Worm (Caenorhabditis elegans) whole organism, L4 larva: ENCODE results near the gene sym-3.

ENCODE experiments used
- F10B5.3 ChIP-seq: sonication (generic microtip); optimal IDR thresholded peaks from 2 replicates; lab custom pipeline; 2016; ENCODE audit warnings: mild to moderate bottlenecking, missing genetic modification characterization, missing compliant biosample characterization
- F26F4.8 ChIP-seq: fragments of 200-800 bp; sonication (Bioruptor generic); conservative IDR thresholded peaks from 2 replicates; pipeline ENCODE4 v1.3.6; 2022; ENCODE audit warnings: missing genetic modification characterization, missing compliant biosample characterization
- F44E2.7 ChIP-seq: fragments of 200-800 bp; sonication (Bioruptor generic); IDR thresholded peaks from 2 replicates; pipeline ENCODE4 v2.1.2; 2022; ENCODE audit warnings: missing genetic modification characterization, missing compliant biosample characterization
- R02D3.7 ChIP-seq: fragments of 150-350 bp; sonication (generic microtip); optimal IDR thresholded peaks from 3 replicates; lab custom pipeline; 2014; ENCODE audit warnings: missing biosample characterization, missing genetic modification characterization
- T20F7.1 ChIP-seq: fragments of 200-800 bp; sonication (Bioruptor generic); optimal IDR thresholded peaks from 2 replicates; lab custom pipeline; 2018; ENCODE audit warnings: mild to moderate bottlenecking, missing genetic modification characterization, missing compliant biosample characterization
- Y105C5A.15 ChIP-seq: fragments of 200-800 bp; sonication (Bioruptor generic); IDR thresholded peaks from 2 replicates; pipeline ENCODE4 v1.3.6; 2022; ENCODE audit warnings: missing genetic modification characterization, missing compliant biosample characterization
- Y48G9A.11 ChIP-seq: fragments of 200-800 bp; sonication (Bioruptor generic); IDR thresholded peaks from 2 replicates; pipeline ENCODE4 v1.3.6; 2022; ENCODE audit warnings: missing genetic modification reagents, missing genetic modification characterization, missing compliant biosample characterization
- Y5F2A.4 ChIP-seq: fragments of 200-800 bp; sonication (Bioruptor generic); optimal IDR thresholded peaks from 2 replicates; lab custom pipeline; 2018; ENCODE audit warnings: mild to moderate bottlenecking, missing genetic modification characterization, missing compliant biosample characterization
- aha-1 ChIP-seq: fragments of 150-350 bp; peaks from one replicate; lab custom pipeline; 2014; ENCODE audit warnings: missing biosample characterization, missing genetic modification characterization
- ama-1 ChIP-seq: fragments of 150-350 bp; optimal IDR thresholded peaks from 2 replicates; lab custom pipeline; 2014; ENCODE audit warnings: inconsistent platforms, mixed read lengths
- attf-4 ChIP-seq: sonication (generic microtip); optimal IDR thresholded peaks from 3 replicates; lab custom pipeline; 2017; ENCODE audit warnings: missing biosample characterization, missing genetic modification characterization
- ceh-20 ChIP-seq: fragments of 200-800 bp; sonication (Bioruptor generic); IDR thresholded peaks from 2 replicates; pipeline ENCODE4 v1.3.6; 2022; ENCODE audit warnings: missing genetic modification reagents, missing genetic modification characterization, missing compliant biosample characterization
- ceh-28 ChIP-seq: fragments of 150-350 bp; optimal IDR thresholded peaks from 2 replicates; lab custom pipeline; 2014; ENCODE audit warnings: missing biosample characterization, missing genetic modification reagents, missing genetic modification characterization
- ceh-44 ChIP-seq: fragments of 200-800 bp; sonication (Bioruptor generic); IDR thresholded peaks from 2 replicates; pipeline ENCODE4 v1.3.6; 2022; ENCODE audit warnings: missing genetic modification reagents, missing genetic modification characterization, missing compliant biosample characterization
- ceh-82 ChIP-seq: sonication (generic microtip); optimal IDR thresholded peaks from 2 replicates; lab custom pipeline; 2017; ENCODE audit warnings: missing biosample characterization, missing genetic modification characterization
- ctbp-1 ChIP-seq: fragments of 200-800 bp; sonication (Bioruptor generic); IDR thresholded peaks from 2 replicates; pipeline ENCODE4 v1.3.6; 2022; ENCODE audit warnings: missing genetic modification reagents, missing genetic modification characterization, missing compliant biosample characterization
- daf-16 ChIP-seq, 3 experiments: sonication (generic microtip); optimal IDR thresholded peaks; 2 replicates each; lab custom pipeline; 2016 to 2017; ENCODE audit warnings: missing genetic modification characterization in 3 of 3, missing genetic modification reagents in 3 of 3, mild to moderate bottlenecking in 2 of 3, missing compliant biosample characterization in 2 of 3, missing biosample characterization in 1 of 3, moderate library complexity in 1 of 3
- daf-8 ChIP-seq: fragments of 200-800 bp; sonication (Bioruptor generic); IDR thresholded peaks from 2 replicates; pipeline ENCODE4 v1.3.6; 2022; ENCODE audit warnings: missing genetic modification characterization, missing compliant biosample characterization
- dmd-6 ChIP-seq: fragments of 200-800 bp; sonication (Bioruptor generic); IDR thresholded peaks from 2 replicates; pipeline ENCODE4 v1.3.6; 2022; ENCODE audit warnings: missing genetic modification reagents, missing genetic modification characterization, missing compliant biosample characterization
- duxl-1 ChIP-seq: sonication (generic microtip); optimal IDR thresholded peaks from 2 replicates; lab custom pipeline; 2016; ENCODE audit warnings: mild to moderate bottlenecking, missing genetic modification characterization, moderate library complexity, missing compliant biosample characterization; ENCODE audit not compliant: poor library complexity
- egl-27 ChIP-seq: sonication (generic microtip); optimal IDR thresholded peaks from 3 replicates; lab custom pipeline; 2017; ENCODE audit warnings: missing biosample characterization, missing genetic modification reagents, missing genetic modification characterization
- egl-43 ChIP-seq: fragments of 200-800 bp; sonication (Bioruptor generic); IDR thresholded peaks from 2 replicates; pipeline ENCODE4 v1.3.6; 2022; ENCODE audit warnings: missing genetic modification reagents, missing genetic modification characterization, missing compliant biosample characterization
- hlh-30 ChIP-seq: sonication (generic microtip); optimal IDR thresholded peaks from 2 replicates; lab custom pipeline; 2017; ENCODE audit warnings: antibody characterized with exemption, mild to moderate bottlenecking, missing genetic modification characterization, missing compliant biosample characterization; ENCODE audit not compliant: insufficient read depth
- hmg-1.1 ChIP-seq: fragments of 200-800 bp; sonication (Bioruptor generic); IDR thresholded peaks from 2 replicates; pipeline ENCODE4 v1.3.6; 2022; ENCODE audit warnings: missing genetic modification reagents, missing genetic modification characterization, missing compliant biosample characterization
- lim-7 ChIP-seq: fragments of 200-800 bp; sonication (Bioruptor generic); IDR thresholded peaks from 2 replicates; pipeline ENCODE4 v1.3.6; 2022; ENCODE audit warnings: missing genetic modification characterization, missing compliant biosample characterization
- lin-1 ChIP-seq: fragments of 200-800 bp; sonication (Bioruptor generic); IDR thresholded peaks from 2 replicates; pipeline ENCODE4 v1.3.6; 2022; ENCODE audit warnings: missing genetic modification reagents, missing genetic modification characterization, missing compliant biosample characterization
- lin-38 ChIP-seq: fragments of 200-800 bp; sonication (Bioruptor generic); IDR thresholded peaks from 2 replicates; pipeline ENCODE4 v1.3.6; 2022; ENCODE audit warnings: missing genetic modification reagents, missing genetic modification characterization, missing compliant biosample characterization
- lir-3 ChIP-seq: sonication (generic microtip); optimal IDR thresholded peaks from 2 replicates; lab custom pipeline; 2016; ENCODE audit warnings: mild to moderate bottlenecking, missing genetic modification characterization, missing compliant biosample characterization
- lsy-2 ChIP-seq, 2 experiments: fragments of 150-350 bp in 1 of 2; sonication (generic microtip) in 1 of 2; optimal IDR thresholded peaks; 2 replicates each; lab custom pipeline; 2014 to 2017; ENCODE audit warnings: missing biosample characterization in 2 of 2, missing genetic modification characterization in 2 of 2
- mdl-1 ChIP-seq, 2 experiments: fragments of 150-350 bp in 1 of 2; sonication (generic microtip) in 1 of 2; optimal IDR thresholded peaks; 2 replicates each; lab custom pipeline; 2014 to 2017; ENCODE audit warnings: missing biosample characterization in 2 of 2, missing genetic modification characterization in 2 of 2
- mep-1 ChIP-seq: fragments of 150-350 bp; sonication (generic microtip); optimal IDR thresholded peaks from 3 replicates; lab custom pipeline; 2014; ENCODE audit warnings: missing biosample characterization, missing genetic modification characterization
- mes-2 ChIP-seq: sonication (generic microtip); optimal IDR thresholded peaks from 2 replicates; lab custom pipeline; 2016; ENCODE audit warnings: missing genotype, mild to moderate bottlenecking, missing genetic modification characterization, missing compliant biosample characterization; ENCODE audit not compliant: poor library complexity, severe bottlenecking
- mxl-3 ChIP-seq: fragments of 200-800 bp; sonication (Bioruptor generic); optimal IDR thresholded peaks from 2 replicates; lab custom pipeline; 2018; ENCODE audit warnings: mild to moderate bottlenecking, missing genetic modification characterization, missing compliant biosample characterization
- nhr-102 ChIP-seq: sonication (generic microtip); optimal IDR thresholded peaks from 2 replicates; lab custom pipeline; 2016; ENCODE audit warnings: mild to moderate bottlenecking, missing genetic modification characterization, moderate library complexity, missing compliant biosample characterization
- nhr-11 ChIP-seq: fragments of 150-350 bp; optimal IDR thresholded peaks from 2 replicates; lab custom pipeline; 2014; ENCODE audit warnings: missing biosample characterization, missing genetic modification characterization
- nhr-28 ChIP-seq: fragments of 150-350 bp; optimal IDR thresholded peaks from 2 replicates; lab custom pipeline; 2014; ENCODE audit warnings: missing biosample characterization, missing genetic modification characterization
- nhr-42 ChIP-seq: fragments of 200-800 bp; sonication (Bioruptor generic); IDR thresholded peaks from 2 replicates; pipeline ENCODE4 v1.3.6; 2022; ENCODE audit warnings: missing genetic modification characterization, missing compliant biosample characterization
- pqm-1 ChIP-seq: sonication (generic microtip); optimal IDR thresholded peaks from 2 replicates; lab custom pipeline; 2017; ENCODE audit warnings: missing biosample characterization, missing genetic modification characterization
- saeg-2 ChIP-seq: fragments of 200-800 bp; sonication (Bioruptor generic); IDR thresholded peaks from 2 replicates; pipeline ENCODE4 v1.3.6; 2022; ENCODE audit warnings: missing genetic modification reagents, missing genetic modification characterization, missing compliant biosample characterization
- sdz-12 ChIP-seq: fragments of 200-800 bp; sonication (Bioruptor generic); optimal IDR thresholded peaks from 2 replicates; lab custom pipeline; 2018; ENCODE audit warnings: mild to moderate bottlenecking, missing genetic modification characterization, missing compliant biosample characterization
- spr-1 ChIP-seq: sonication (generic microtip); optimal IDR thresholded peaks from 2 replicates; lab custom pipeline; 2016; ENCODE audit warnings: mild to moderate bottlenecking, missing genetic modification characterization, missing compliant biosample characterization
- tag-97 ChIP-seq: fragments of 200-800 bp; sonication (Bioruptor generic); IDR thresholded peaks from 2 replicates; pipeline ENCODE4 v1.3.6; 2022; ENCODE audit warnings: missing genetic modification characterization, missing compliant biosample characterization
- unc-130 ChIP-seq: sonication (generic microtip); optimal IDR thresholded peaks from 2 replicates; lab custom pipeline; 2016; ENCODE audit warnings: missing genetic modification reagents, missing genetic modification characterization, missing compliant biosample characterization
- unc-39 ChIP-seq: sonication (generic microtip); optimal IDR thresholded peaks from 2 replicates; lab custom pipeline; 2017; ENCODE audit warnings: missing biosample characterization, missing genetic modification characterization
- unc-62 ChIP-seq, 3 experiments: fragments of 150-350 bp in 1 of 3; sonication (generic microtip); optimal IDR thresholded peaks in 2 of 3; peaks in 1 of 3; 1 replicate in 1 of 3; 2 replicates in 2 of 3; lab custom pipeline; 2014 to 2017; ENCODE audit warnings: missing biosample characterization in 3 of 3, missing genetic modification characterization in 3 of 3, missing genetic modification reagents in 3 of 3, missing genotype in 1 of 3
- zag-1 ChIP-seq: fragments of 150-350 bp; optimal IDR thresholded peaks from 2 replicates; lab custom pipeline; 2014; ENCODE audit warnings: missing biosample characterization, missing genetic modification characterization
- zfp-2 ChIP-seq: sonication (generic microtip); optimal IDR thresholded peaks from 2 replicates; lab custom pipeline; 2016; ENCODE audit warnings: mild to moderate bottlenecking, missing genetic modification characterization, missing compliant biosample characterization
- ztf-11 ChIP-seq: fragments of 150-350 bp; optimal IDR thresholded peaks from 2 replicates; lab custom pipeline; 2014; ENCODE audit warnings: missing biosample characterization, missing genetic modification characterization

sym-3 gene

ce11 chrX:5775804-5776252, 2.3 kb downstream of the sym-3 start (continued):
- TF ChIP-seq lsy-2 (tag; optimal IDR thresholded peaks at IDR 0.05; lab: Kevin White, UChicago): peak in 1 of 2 experiments; percentile 85
- peak in 1 of 2 experiments; percentile 93 for TF ChIP-seq unc-62 (GFP tag; optimal IDR thresholded peaks at IDR 0.05 in 1 of 2; lab: Kevin White, UChicago)
- TF ChIP-seq unc-62 (tag; optimal IDR thresholded peaks at IDR 0.05; lab: Kevin White, UChicago): no peak
- no peak for TF ChIP-seq zag-1
- no peak for TF ChIP-seq unc-130 (GFP tag; lab: Kevin White, UChicago)
- no peak for TF ChIP-seq attf-4 (tag; lab: Kevin White, UChicago)
- TF ChIP-seq zfp-2 (tag; lab: Kevin White, UChicago): no peak

- TF ChIP-seq ama-1 (lab: Kevin White, UChicago) (no peak), mxl-3 (GFP tag; lab: Kevin White, UChicago) (peak; percentile 87), unc-62 (GFP tag; optimal IDR thresholded peaks at IDR 0.05 in 1 of 2; lab: Kevin White, UChicago) (peak in 1 of 2 experiments; percentile 68), unc-62 (tag; optimal IDR thresholded peaks at IDR 0.05; lab: Kevin White, UChicago) (no peak), egl-43 (GFP tag; lab: Robert Waterston, UW) (no peak), nhr-102 (tag; lab: Kevin White, UChicago) (no peak), lin-1 (GFP tag; lab: Robert Waterston, UW) (no peak), ctbp-1 (GFP tag; lab: Robert Waterston, UW) (no peak), ceh-44 (GFP tag; lab: Robert Waterston, UW) (no peak), saeg-2 (GFP tag; lab: Robert Waterston, UW) (no peak), tag-97 (GFP tag; lab: Robert Waterston, UW) (no peak), egl-27 (tag; lab: Kevin White, UChicago) (no peak), Y5F2A.4 (no peak), nhr-11 (peak; percentile 26), Y105C5A.15 (no peak), ceh-28 (tag; lab: Kevin White, UChicago) (no peak), nhr-42 (no peak), ceh-20 (GFP tag; lab: Robert Waterston, UW) (no peak), nhr-28 (tag; lab: Kevin White, UChicago) (peak; percentile 92), sdz-12 (GFP tag; lab: Kevin White, UChicago) (no peak), Y48G9A.11 (GFP tag; lab: Robert Waterston, UW) (no peak), daf-16 (GFP tag; optimal IDR thresholded peaks at IDR 0.05; lab: Kevin White, UChicago) (no peak), daf-16 (tag; optimal IDR thresholded peaks at IDR 0.05; lab: Kevin White, UChicago) (no peak), lim-7 (GFP tag; lab: Robert Waterston, UW) (no peak), F26F4.8 (GFP tag; lab: Robert Waterston, UW) (no peak), R02D3.7 (tag; lab: Kevin White, UChicago) (no peak), hmg-1.1 (GFP tag; lab: Robert Waterston, UW) (no peak), aha-1 (tag; lab: Kevin White, UChicago) (peak; percentile 92), hlh-30 (tag; lab: Kevin White, UChicago) (peak; percentile 75), T20F7.1 (no peak), F10B5.3 (tag; lab: Kevin White, UChicago) (no peak), unc-39 (no peak), mdl-1 (tag; optimal IDR thresholded peaks at IDR 0.05; lab: Kevin White, UChicago) (peak; percentile 9 to 71), lin-38 (GFP tag; lab: Robert Waterston, UW) (no peak), ceh-82 (tag; lab: Kevin White, UChicago) (no peak), ztf-11 (tag; lab: Kevin White, UChicago) (no peak), spr-1 (tag; lab: Kevin White, UChicago) (no peak), pqm-1 (peak; percentile 65), duxl-1 (tag; lab: Kevin White, UChicago) (no peak), daf-8 (no peak), mes-2 (tag; lab: Kevin White, UChicago) (no peak), lsy-2 (tag; optimal IDR thresholded peaks at IDR 0.05; lab: Kevin White, UChicago) (peak in 1 of 2 experiments; percentile 66), mep-1 (tag; lab: Kevin White, UChicago) (peak; percentile 20), F44E2.7 (GFP tag; lab: Robert Waterston, UW) (no peak), lir-3 (no peak), dmd-6 (peak; percentile 35)
Observed at ce11 chrX:5780672-5781182, 7.2 kb downstream of the sym-3 start, which contains the start of gene sft-4. Gene sft-4, minus strand, starts transcription at chrX:5780722.
